Worm (Caenorhabditis elegans) whole organism, mixed stage, embryonic: ENCODE measurements around the gene men-1.
A peak's percentile ranks its signal among the peaks of the same experiment; 100 is the strongest.

Source experiments
- hlh-1 ChIP-seq: fragments of 150-350 bp; optimal IDR thresholded peaks from 2 replicates; lab custom pipeline; 2014; ENCODE audit warnings: missing biosample characterization, missing genetic modification reagents, missing genetic modification characterization
- snpc-4 ChIP-seq: fragments of 150-350 bp; optimal IDR thresholded peaks from 2 replicates; lab custom pipeline; 2014; ENCODE audit warnings: missing biosample characterization, missing genetic modification characterization

men-1 gene

ce11 chrII:14176642-14177041, 57.3 kb downstream of the men-1 start:
- TF ChIP-seq hlh-1 (peak; percentile 12), snpc-4 (no peak)
